Worm (Caenorhabditis elegans) whole organism, L3 larva: ENCODE results near the gene W08E12.2.
"Not testable (repeated sequence)": the region's sequence is repeated elsewhere in the genome, so short reads cannot be mapped to it uniquely, and the experiment has no call there.

Experiments used
- aly-2 ChIP-seq: fragments of 150-350 bp; optimal IDR thresholded peaks from 2 replicates; lab custom pipeline; 2014; ENCODE audit warnings: missing biosample characterization, missing genetic modification characterization
- ama-1 ChIP-seq: fragments of 150-350 bp; optimal IDR thresholded peaks from 2 replicates; lab custom pipeline; 2018
- ceh-16 ChIP-seq: sonication (generic microtip); optimal IDR thresholded peaks from 2 replicates; lab custom pipeline; 2017; ENCODE audit warnings: missing biosample characterization, missing genetic modification characterization
- ceh-28 ChIP-seq: fragments of 150-350 bp; optimal IDR thresholded peaks from 2 replicates; lab custom pipeline; 2014; ENCODE audit warnings: missing biosample characterization, missing genetic modification reagents, missing genetic modification characterization
- ceh-82 ChIP-seq: fragments of 150-350 bp; optimal IDR thresholded peaks from 2 replicates; lab custom pipeline; 2014; ENCODE audit warnings: missing biosample characterization, missing genetic modification characterization
- ceh-9 ChIP-seq: sonication (generic microtip); optimal IDR thresholded peaks from 2 replicates; lab custom pipeline; 2018; ENCODE audit warnings: missing biosample characterization, missing genetic modification characterization
- daf-12 ChIP-seq: fragments of 150-350 bp; optimal IDR thresholded peaks from 2 replicates; lab custom pipeline; 2014; ENCODE audit warnings: missing biosample characterization, missing genetic modification reagents, missing genetic modification characterization
- egl-27 ChIP-seq: sonication (generic microtip); optimal IDR thresholded peaks from 4 replicates; lab custom pipeline; 2017; ENCODE audit warnings: missing biosample characterization, missing genetic modification reagents, missing genetic modification characterization
- egl-5 ChIP-seq: fragments of 150-350 bp; optimal IDR thresholded peaks from 2 replicates; lab custom pipeline; 2017; ENCODE audit warnings: missing biosample characterization, missing genetic modification reagents, missing genetic modification characterization, inconsistent platforms
- elt-2 ChIP-seq: sonication (generic microtip); optimal IDR thresholded peaks from 2 replicates; lab custom pipeline; 2016; ENCODE audit warnings: missing genetic modification reagents, mild to moderate bottlenecking, missing genetic modification characterization, missing compliant biosample characterization
- elt-3 ChIP-seq, 3 experiments: fragments of 150-350 bp in 1 of 3; sonication (generic microtip) in 2 of 3; optimal IDR thresholded peaks; 2 replicates in 2 of 3; 4 replicates in 1 of 3; lab custom pipeline; 2014 to 2017; ENCODE audit warnings: missing biosample characterization in 3 of 3, missing genetic modification characterization in 3 of 3
- eor-1 ChIP-seq, 2 experiments: fragments of 150-350 bp; optimal IDR thresholded peaks; 2 replicates each; lab custom pipeline; 2014 to 2018; ENCODE audit warnings: missing biosample characterization in 2 of 2, missing genetic modification characterization in 2 of 2
- fkh-2 ChIP-seq: fragments of 150-350 bp; optimal IDR thresholded peaks from 2 replicates; lab custom pipeline; 2014; ENCODE audit warnings: missing biosample characterization, missing genetic modification reagents, missing genetic modification characterization
- fos-1 ChIP-seq: fragments of 150-350 bp; optimal IDR thresholded peaks from 2 replicates; lab custom pipeline; 2014; ENCODE audit warnings: missing biosample characterization, missing genetic modification characterization
- hmg-11 ChIP-seq: sonication (generic microtip); optimal IDR thresholded peaks from 2 replicates; lab custom pipeline; 2016; ENCODE audit warnings: missing genetic modification characterization, missing compliant biosample characterization
- jun-1 ChIP-seq: fragments of 150-350 bp; optimal IDR thresholded peaks from 2 replicates; lab custom pipeline; 2014; ENCODE audit warnings: missing biosample characterization, missing genetic modification reagents, missing genetic modification characterization
- lin-15B ChIP-seq: fragments of 150-350 bp; optimal IDR thresholded peaks from 2 replicates; lab custom pipeline; 2014; ENCODE audit warnings: missing biosample characterization, missing genetic modification characterization
- lsy-12 ChIP-seq: sonication (generic microtip); optimal IDR thresholded peaks from 2 replicates; lab custom pipeline; 2016; ENCODE audit warnings: mild to moderate bottlenecking, missing genetic modification characterization, missing compliant biosample characterization
- mdl-1 ChIP-seq: fragments of 150-350 bp; optimal IDR thresholded peaks from 2 replicates; lab custom pipeline; 2014; ENCODE audit warnings: missing biosample characterization, missing genetic modification characterization
- nhr-11 ChIP-seq: fragments of 150-350 bp; optimal IDR thresholded peaks from 2 replicates; lab custom pipeline; 2014; ENCODE audit warnings: missing biosample characterization, missing genetic modification characterization
- nhr-23 ChIP-seq: fragments of 150-350 bp; optimal IDR thresholded peaks from 2 replicates; lab custom pipeline; 2014; ENCODE audit warnings: missing biosample characterization, missing genetic modification reagents, missing genetic modification characterization
- nhr-237 ChIP-seq: fragments of 150-350 bp; optimal IDR thresholded peaks from 2 replicates; lab custom pipeline; 2014; ENCODE audit warnings: missing biosample characterization, missing genetic modification characterization
- nhr-28 ChIP-seq: fragments of 150-350 bp; optimal IDR thresholded peaks from 2 replicates; lab custom pipeline; 2014; ENCODE audit warnings: missing biosample characterization, missing genetic modification characterization
- nhr-67 ChIP-seq: fragments of 150-350 bp; optimal IDR thresholded peaks from 2 replicates; lab custom pipeline; 2014; ENCODE audit warnings: missing biosample characterization, missing genetic modification characterization
- nhr-76 ChIP-seq: fragments of 150-350 bp; sonication (generic microtip); optimal IDR thresholded peaks from 5 replicates; lab custom pipeline; 2014; ENCODE audit warnings: missing biosample characterization, missing genetic modification characterization
- pha-4 ChIP-seq: fragments of 150-350 bp; optimal IDR thresholded peaks from 2 replicates; lab custom pipeline; 2014; ENCODE audit warnings: missing biosample characterization, missing genetic modification reagents, missing genetic modification characterization
- sea-2 ChIP-seq: fragments of 150-350 bp; sonication (generic microtip); optimal IDR thresholded peaks from 4 replicates; lab custom pipeline; 2014; ENCODE audit warnings: missing biosample characterization, missing genetic modification reagents, missing genetic modification characterization
- skn-1 ChIP-seq: fragments of 150-350 bp; optimal IDR thresholded peaks from 2 replicates; lab custom pipeline; 2014; ENCODE audit warnings: missing biosample characterization, missing genetic modification characterization
- snpc-4 ChIP-seq: fragments of 150-350 bp; optimal IDR thresholded peaks from 2 replicates; lab custom pipeline; 2014; ENCODE audit warnings: missing biosample characterization, missing genetic modification characterization
- tbx-2 ChIP-seq: sonication (generic microtip); optimal IDR thresholded peaks from 2 replicates; lab custom pipeline; 2016; ENCODE audit warnings: mild to moderate bottlenecking, missing genetic modification characterization, missing compliant biosample characterization
- unc-62 ChIP-seq: fragments of 150-350 bp; sonication (generic microtip); optimal IDR thresholded peaks from 4 replicates; lab custom pipeline; 2014; ENCODE audit warnings: missing biosample characterization, missing genetic modification reagents, missing genetic modification characterization
- zag-1 ChIP-seq: fragments of 150-350 bp; optimal IDR thresholded peaks from 2 replicates; lab custom pipeline; 2014; ENCODE audit warnings: missing biosample characterization, missing genetic modification characterization
- ztf-4 ChIP-seq: fragments of 150-350 bp; optimal IDR thresholded peaks from 2 replicates; lab custom pipeline; 2014; ENCODE audit warnings: missing biosample characterization, missing genetic modification characterization

Gene W08E12.2

ce11 chrIV:3296578-3297549 is 8.8 kb upstream of the W08E12.2 start:
- TF ChIP-seq ceh-16 (tag; lab: Kevin White, UChicago): no peak
- TF ChIP-seq egl-27: no peak
- no peak for TF ChIP-seq fkh-2 (tag; lab: Kevin White, UChicago)
- no peak for TF ChIP-seq tbx-2 (tag; lab: Kevin White, UChicago)
- TF ChIP-seq eor-1 (tag; optimal IDR thresholded peaks at IDR 0.05; lab: Kevin White, UChicago): no peak
- no peak for TF ChIP-seq nhr-67
- no peak for TF ChIP-seq sea-2
- no peak for TF ChIP-seq lsy-12 (tag; lab: Kevin White, UChicago)
- TF ChIP-seq daf-12 (tag; lab: Kevin White, UChicago): no peak
- no peak for TF ChIP-seq pha-4 (tag; lab: Kevin White, UChicago)
- TF ChIP-seq ceh-28 (tag; lab: Kevin White, UChicago): no peak
- TF ChIP-seq nhr-23: no peak

ce11 chrIV:3298300-3298699 is 7.4 kb upstream of the W08E12.2 start, which contains the start of gene W08E12.6:
W08E12.6 (plus strand) TSS chrIV:3298600.
- TF ChIP-seq elt-2 (tag; lab: Kevin White, UChicago): no peak

- no peak for TF ChIP-seq eor-1 (tag; optimal IDR thresholded peaks at IDR 0.05; lab: Kevin White, UChicago)
- no peak for TF ChIP-seq nhr-67
- TF ChIP-seq hmg-11 (tag; lab: Kevin White, UChicago): no peak
- TF ChIP-seq nhr-28: no peak
- no peak for TF ChIP-seq pha-4 (tag; lab: Kevin White, UChicago)
- TF ChIP-seq jun-1 (tag; lab: Kevin White, UChicago): no peak
- TF ChIP-seq egl-5 (tag; lab: Kevin White, UChicago): no peak
- TF ChIP-seq fos-1 (tag; lab: Kevin White, UChicago): no peak
- TF ChIP-seq ama-1 (lab: Kevin White, UChicago): no peak
- TF ChIP-seq aly-2 (tag; lab: Kevin White, UChicago): no peak
- no peak for TF ChIP-seq unc-62
Measured at ce11 chrIV:3299229-3299628, 6.4 kb upstream of the W08E12.2 start.

- no peak for TF ChIP-seq ztf-4 (tag; lab: Kevin White, UChicago)
- TF ChIP-seq mdl-1 (tag; lab: Kevin White, UChicago): no peak
- no peak for TF ChIP-seq ceh-28 (tag; lab: Kevin White, UChicago)
- TF ChIP-seq ceh-82: no peak
- no peak for TF ChIP-seq lin-15B (tag; lab: Kevin White, UChicago)
- TF ChIP-seq daf-12 (tag; lab: Kevin White, UChicago): no peak
- TF ChIP-seq aly-2 (tag; lab: Kevin White, UChicago): no peak
- no peak for TF ChIP-seq eor-1 (tag; optimal IDR thresholded peaks at IDR 0.05; lab: Kevin White, UChicago)
- TF ChIP-seq skn-1 (tag; lab: Kevin White, UChicago): no peak
- no peak for TF ChIP-seq snpc-4
- no peak for TF ChIP-seq nhr-237
- TF ChIP-seq sea-2: no peak
- no peak for TF ChIP-seq nhr-23
- TF ChIP-seq elt-3 (tag; optimal IDR thresholded peaks at IDR 0.05; lab: Kevin White, UChicago): no peak
- TF ChIP-seq nhr-76: no peak
- no peak for TF ChIP-seq ama-1 (lab: Kevin White, UChicago)
- no peak for TF ChIP-seq egl-5 (tag; lab: Kevin White, UChicago)
- no peak for TF ChIP-seq unc-62
- no peak for TF ChIP-seq pha-4 (tag; lab: Kevin White, UChicago)
- no peak for TF ChIP-seq fos-1 (tag; lab: Kevin White, UChicago)
Measured at ce11 chrIV:3300492-3300891, 5.2 kb upstream of the W08E12.2 start, which contains the start of gene W08E12.5. W08E12.5 (plus strand) TSS chrIV:3300792.

- TF ChIP-seq zag-1, nhr-11, ceh-9 (tag; lab: Kevin White, UChicago): not testable (repeated sequence)
- TF ChIP-seq, all 47 proteins: peak for 0; not testable (repeated sequence) for 47
Measured at ce11 chrIV:3302058-3302457, 3.6 kb upstream of the W08E12.2 start, which contains the start of gene W08E12.4. W08E12.4 (plus strand) TSS chrIV:3302358.
